Worm (Caenorhabditis elegans) whole organism, midembryonic: Measurements from ENCODE around the gene F36F12.2.
"Not testable (repeated sequence)": the region's sequence is repeated elsewhere in the genome, so short reads cannot be mapped to it uniquely, and the experiment has no call there.

ENCODE experiments used
- T22C8.4 ChIP-seq: fragments of 200-800 bp; sonication (Bioruptor generic); IDR thresholded peaks from 2 replicates; pipeline ENCODE4 v1.3.6; 2022; ENCODE audit warnings: missing genetic modification characterization, missing compliant biosample characterization
- cog-1 ChIP-seq: sonication (generic microtip); optimal IDR thresholded peaks from 2 replicates; lab custom pipeline; 2016; ENCODE audit warnings: missing genetic modification characterization, missing compliant biosample characterization
- flt-1 ChIP-seq: fragments of 200-800 bp; sonication (Bioruptor generic); IDR thresholded peaks from 2 replicates; pipeline ENCODE4 v1.3.6; 2022; ENCODE audit warnings: missing genetic modification characterization, missing compliant biosample characterization
- klf-2 ChIP-seq: fragments of 200-800 bp; sonication (Bioruptor generic); conservative IDR thresholded peaks from 2 replicates; pipeline ENCODE4 v1.3.6; 2022; ENCODE audit warnings: missing genetic modification reagents, missing genetic modification characterization, missing compliant biosample characterization
- med-1 ChIP-seq: sonication (generic microtip); optimal IDR thresholded peaks from 2 replicates; lab custom pipeline; 2017; ENCODE audit warnings: missing genetic modification characterization, mild to moderate bottlenecking, missing compliant biosample characterization, antibody characterized with exemption, missing genetic modification reagents; ENCODE audit not compliant: insufficient read depth
- ref-1 ChIP-seq: fragments of 200-800 bp; sonication (Bioruptor generic); conservative IDR thresholded peaks from 2 replicates; pipeline ENCODE4 v1.3.6; 2022; ENCODE audit warnings: missing genetic modification reagents, missing genetic modification characterization, missing compliant biosample characterization
- tab-1 ChIP-seq: fragments of 200-800 bp; sonication (Bioruptor generic); IDR thresholded peaks from 2 replicates; pipeline ENCODE4 v1.3.6; 2022; ENCODE audit warnings: missing genetic modification characterization, missing compliant biosample characterization
- ztf-23 ChIP-seq: fragments of 200-800 bp; sonication (Bioruptor generic); IDR thresholded peaks from 2 replicates; pipeline ENCODE4 v1.3.6; 2022; ENCODE audit warnings: missing genetic modification reagents, missing genetic modification characterization, missing compliant biosample characterization
- ztf-29 ChIP-seq: fragments of 200-800 bp; sonication (Bioruptor generic); IDR thresholded peaks from 2 replicates; pipeline ENCODE4 v1.3.6; 2022; ENCODE audit warnings: missing genetic modification reagents, missing genetic modification characterization, missing compliant biosample characterization

Gene F36F12.2

DNA sequence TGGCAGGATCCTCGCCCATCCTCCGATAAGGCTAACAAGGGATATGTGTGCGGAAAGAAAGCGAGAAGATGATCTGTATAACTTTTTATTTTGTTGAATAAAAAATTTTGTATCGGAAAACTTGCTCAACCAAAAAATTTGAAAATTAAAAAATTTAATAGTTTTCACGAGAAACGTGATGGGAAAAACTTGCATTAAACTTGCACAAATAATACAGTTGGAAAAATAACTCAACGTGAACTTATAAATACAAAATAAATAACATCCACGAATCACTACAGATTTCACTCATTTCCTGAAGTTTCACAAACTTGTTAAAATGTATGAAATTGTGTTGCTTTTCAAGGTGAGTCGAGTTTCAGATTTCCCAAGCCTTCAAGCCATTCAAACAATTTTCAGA is 3.9 kb upstream of the F36F12.2 start, which contains the start of gene F36F12.7:
F36F12.7 (plus strand) TSS at position 301 of the 400 bp plus-strand sequence.
- TF ChIP-seq med-1 (GFP tag; lab: Kevin White, UChicago) (no peak), T22C8.4 (GFP tag; lab: Robert Waterston, UW) (no peak), ztf-29 (GFP tag; lab: Robert Waterston, UW) (no peak), klf-2 (GFP tag; lab: Robert Waterston, UW) (no peak), ref-1 (no peak), ztf-23 (GFP tag; lab: Robert Waterston, UW) (no peak), cog-1 (tag; lab: Kevin White, UChicago) (no peak), flt-1 (GFP tag; lab: Robert Waterston, UW) (no peak), tab-1 (GFP tag; lab: Robert Waterston, UW) (no peak)

DNA sequence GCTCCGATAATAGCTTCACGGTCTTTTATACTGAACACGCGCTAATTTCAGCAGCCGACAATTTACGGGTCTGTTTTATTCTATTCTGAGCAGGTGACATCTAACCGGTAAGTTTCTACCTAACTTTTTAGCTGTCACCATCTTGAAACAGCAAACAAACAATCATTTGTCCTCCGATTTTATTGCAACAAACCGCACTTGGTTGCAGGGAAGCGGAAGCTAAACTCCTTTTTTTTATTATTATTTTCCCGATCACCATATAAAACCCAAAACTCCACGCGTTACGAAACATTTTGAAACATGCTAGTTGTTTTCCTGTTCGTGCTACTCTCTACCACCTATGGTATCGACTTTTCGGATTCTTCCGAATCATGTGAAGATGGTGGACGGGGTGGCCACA is 2.5 kb upstream of the F36F12.2 start, which contains the start of gene clec-208:
clec-208 (plus strand) TSS at position 301 of the 400 bp plus-strand sequence.
- no peak for TF ChIP-seq med-1 (GFP tag; lab: Kevin White, UChicago)

DNA sequence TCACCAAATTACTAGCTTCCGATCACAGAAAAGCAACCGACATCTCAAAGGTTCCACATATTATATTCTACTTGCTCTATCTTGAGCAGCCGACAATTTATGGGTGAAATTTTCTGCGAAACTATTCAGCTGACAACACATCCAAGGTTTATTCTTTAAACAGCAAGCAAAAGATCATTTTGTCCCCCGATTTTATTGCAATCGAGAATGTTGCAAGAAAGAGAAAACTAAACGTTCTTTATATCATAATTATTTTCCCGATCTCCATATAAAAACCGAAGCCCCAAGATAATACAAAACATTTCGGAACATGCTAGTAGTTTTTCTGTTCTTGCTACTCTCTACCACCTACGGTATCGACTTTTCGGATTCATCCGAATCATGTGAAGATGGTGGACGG is 668 bp upstream of the F36F12.2 start, which contains the start of gene clec-207:
clec-207 (plus strand) TSS at position 301 of the 400 bp plus-strand sequence.
- TF ChIP-seq cog-1 (tag; lab: Kevin White, UChicago) (no peak), flt-1 (GFP tag; lab: Robert Waterston, UW) (no peak), med-1 (GFP tag; lab: Kevin White, UChicago) (no peak), T22C8.4 (GFP tag; lab: Robert Waterston, UW) (no peak), ztf-29 (GFP tag; lab: Robert Waterston, UW) (no peak), ref-1 (no peak), klf-2 (GFP tag; lab: Robert Waterston, UW) (no peak), ztf-23 (GFP tag; lab: Robert Waterston, UW) (no peak), tab-1 (GFP tag; lab: Robert Waterston, UW) (no peak)

DNA sequence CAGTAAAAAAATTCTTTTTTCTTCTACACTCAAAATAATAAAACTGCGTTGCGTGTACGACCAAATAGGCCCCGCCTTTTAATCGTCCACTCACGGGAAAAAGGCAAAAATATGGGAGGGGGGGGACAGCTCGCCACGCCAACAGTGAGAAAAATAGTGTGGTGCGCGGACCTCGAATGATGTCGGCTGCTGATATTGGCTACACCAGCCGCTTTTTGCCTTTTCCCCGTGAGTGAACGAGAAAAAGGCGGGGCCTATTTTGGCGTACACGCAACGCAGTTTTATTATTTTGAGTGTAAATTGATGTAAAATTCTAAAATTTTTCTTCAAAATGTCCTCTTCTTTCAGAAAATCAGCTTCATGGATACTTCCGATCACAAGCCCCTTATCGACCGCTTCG is 4.8 kb downstream of the F36F12.2 start, which contains the start of gene ztf-28:
ztf-28 (plus strand) TSS at position 349 of the 400 bp plus-strand sequence.
- TF ChIP-seq med-1 (GFP tag; lab: Kevin White, UChicago); flt-1 (GFP tag; lab: Robert Waterston, UW); T22C8.4 (GFP tag; lab: Robert Waterston, UW): not testable (repeated sequence)

DNA sequence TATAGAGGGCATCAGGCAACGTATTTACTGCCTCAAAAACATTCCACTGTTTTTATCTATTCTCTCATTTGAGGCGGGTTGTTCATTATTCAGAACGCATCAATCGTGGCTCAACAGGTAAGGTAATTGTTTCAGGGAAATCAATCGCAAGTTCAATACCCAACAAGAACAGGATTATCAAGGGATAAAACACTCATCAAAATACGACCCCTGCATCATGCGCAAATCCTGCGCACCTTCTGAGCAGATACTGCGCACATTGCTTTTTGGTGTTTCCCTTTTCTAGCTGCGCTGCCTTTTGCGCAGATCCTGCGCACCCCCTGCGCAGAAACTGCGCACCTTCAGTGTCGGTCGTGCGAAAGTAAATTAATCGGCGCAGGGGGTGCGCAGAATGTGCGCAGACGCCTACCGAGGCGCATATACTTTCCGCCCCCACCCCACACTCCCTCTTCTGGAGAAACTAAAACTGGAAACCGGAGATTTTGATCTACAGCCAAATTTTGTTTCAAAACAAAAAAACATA is 9.3 kb downstream of the F36F12.2 start, which contains the start of gene F36F12.3:
F36F12.3 (plus strand) TSS at position 51 of the 523 bp plus-strand sequence.
- not testable (repeated sequence) for TF ChIP-seq flt-1, ztf-23, ztf-29 (GFP tag; lab: Robert Waterston, UW)

DNA sequence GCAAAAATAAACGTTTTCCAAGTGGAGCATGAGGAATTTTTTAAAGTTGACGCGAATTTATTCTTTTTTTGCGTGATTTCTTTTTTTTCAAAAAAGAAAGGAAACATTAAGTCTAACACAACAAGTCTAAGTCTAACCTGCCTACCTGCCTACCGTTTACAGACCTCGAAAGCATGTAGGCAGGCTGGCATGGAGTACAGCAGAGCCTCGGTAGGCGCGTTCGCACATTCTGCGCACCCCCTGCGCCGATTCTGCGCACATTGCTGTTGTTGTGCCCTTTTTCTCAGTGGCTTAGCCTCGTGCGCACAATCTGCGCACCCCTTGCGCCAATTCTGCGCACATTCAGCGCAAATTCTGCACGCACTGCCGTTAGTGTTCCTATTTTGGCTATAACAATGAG is 11.2 kb downstream of the F36F12.2 start:
- TF ChIP-seq ztf-23 (GFP tag; lab: Robert Waterston, UW) (no peak), klf-2 (GFP tag; lab: Robert Waterston, UW) (0 out of 2 replicates have a peak, but pooled peaks have one; percentile 10), flt-1 (GFP tag; lab: Robert Waterston, UW) (no peak), T22C8.4 (GFP tag; lab: Robert Waterston, UW) (no peak)

DNA sequence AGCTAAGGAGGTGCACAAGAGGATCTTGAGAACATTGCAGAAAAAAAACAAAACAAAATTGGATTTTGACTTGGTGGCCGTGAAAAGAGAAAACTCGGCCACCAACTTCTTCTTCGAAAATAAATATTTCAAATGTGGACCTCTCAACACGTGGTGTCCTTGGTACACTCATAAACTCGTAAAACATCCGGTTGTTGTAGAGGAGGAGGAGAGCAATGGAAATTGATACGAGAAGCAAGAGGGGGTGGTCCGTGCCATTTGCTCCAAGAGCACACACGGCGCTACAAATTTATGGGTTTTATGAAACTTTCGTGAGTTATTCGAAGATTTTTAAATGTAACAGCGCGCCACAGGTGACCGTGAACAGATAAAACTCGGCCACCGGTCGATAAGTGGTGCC is 13.2 kb downstream of the F36F12.2 start:
- no peak for TF ChIP-seq tab-1 (GFP tag; lab: Robert Waterston, UW)
- no peak for TF ChIP-seq flt-1 (GFP tag; lab: Robert Waterston, UW)
- TF ChIP-seq ztf-29 (GFP tag; lab: Robert Waterston, UW) = no peak
- TF ChIP-seq ref-1 = no peak
- no peak for TF ChIP-seq klf-2 (GFP tag; lab: Robert Waterston, UW)
- TF ChIP-seq T22C8.4 (GFP tag; lab: Robert Waterston, UW) = no peak
- no peak for TF ChIP-seq med-1 (GFP tag; lab: Kevin White, UChicago)
- no peak for TF ChIP-seq ztf-23 (GFP tag; lab: Robert Waterston, UW)
- no peak for TF ChIP-seq cog-1 (tag; lab: Kevin White, UChicago)

DNA sequence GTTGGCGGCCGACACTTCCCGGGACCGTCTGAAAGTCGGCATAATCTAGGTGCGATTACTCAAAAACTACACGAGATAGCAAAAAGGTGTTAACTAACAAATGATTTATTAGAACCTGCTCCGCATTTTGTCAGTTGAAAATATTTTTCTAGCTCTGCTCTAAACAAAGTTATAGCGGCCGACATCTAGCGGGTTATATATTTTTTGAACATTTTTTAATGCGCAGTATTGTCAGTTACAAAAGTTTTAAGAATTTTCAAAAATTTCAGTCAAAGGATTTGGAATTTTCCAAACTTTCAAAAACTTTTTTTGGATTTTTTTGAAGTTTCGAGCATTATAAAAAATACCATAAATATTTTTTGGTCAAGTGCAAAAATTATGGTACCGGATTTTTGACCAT is 13.8 kb downstream of the F36F12.2 start:
- TF ChIP-seq cog-1 (tag; lab: Kevin White, UChicago) (no peak), tab-1 (GFP tag; lab: Robert Waterston, UW) (no peak), ztf-23 (GFP tag; lab: Robert Waterston, UW) (no peak), ztf-29 (GFP tag; lab: Robert Waterston, UW) (no peak), ref-1 (no peak), T22C8.4 (GFP tag; lab: Robert Waterston, UW) (no peak), klf-2 (GFP tag; lab: Robert Waterston, UW) (no peak), med-1 (GFP tag; lab: Kevin White, UChicago) (no peak), flt-1 (GFP tag; lab: Robert Waterston, UW) (no peak)

DNA sequence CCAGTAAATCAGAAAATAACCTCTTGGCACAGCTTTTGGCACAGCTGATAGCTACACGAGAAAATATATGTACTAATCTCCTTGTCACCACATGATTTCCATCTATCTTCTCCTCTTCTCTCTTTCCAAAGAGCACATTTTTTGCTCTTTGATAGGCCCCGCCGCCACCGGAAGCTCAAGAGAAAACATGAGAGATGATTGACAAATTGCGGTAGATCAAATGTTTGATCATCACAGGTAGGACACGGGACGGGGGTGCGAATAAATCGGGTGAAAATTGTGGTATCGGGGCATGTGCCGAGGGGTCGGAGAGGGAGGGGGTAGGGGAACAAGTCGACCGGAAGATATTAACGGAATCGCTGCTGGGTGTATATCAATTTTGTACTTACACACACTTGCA is 19.1 kb downstream of the F36F12.2 start:
- TF ChIP-seq ztf-29 (GFP tag; lab: Robert Waterston, UW) = no peak
- peak; percentile 26; the same call in 1 of the 2 replicates for TF ChIP-seq ztf-23 (GFP tag; lab: Robert Waterston, UW)
- TF ChIP-seq cog-1 (tag; lab: Kevin White, UChicago) = no peak

DNA sequence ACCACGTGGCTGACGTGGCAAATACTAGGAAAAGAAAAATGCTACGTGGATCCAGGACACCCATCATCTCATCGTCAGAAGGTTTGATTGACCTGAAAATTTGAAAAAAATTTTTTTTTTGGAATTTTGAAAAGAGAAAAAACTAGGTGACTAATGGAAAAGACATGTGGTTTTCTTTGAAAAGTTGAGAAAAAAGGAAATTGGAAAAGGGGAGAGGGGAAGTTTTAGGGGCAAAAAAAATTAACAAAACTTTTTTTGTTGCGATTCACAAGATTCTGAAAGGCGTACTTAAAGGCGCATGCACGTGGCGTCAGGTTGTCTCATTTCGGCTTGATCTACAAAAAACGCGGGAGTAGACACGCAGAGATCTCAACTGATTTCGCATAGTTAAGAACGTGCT is 22.3 kb downstream of the F36F12.2 start, which contains the start of gene Y40B10A.9:
Y40B10A.9 (minus strand) TSS at position 101 of the 400 bp plus-strand sequence.
- TF ChIP-seq ztf-29 (GFP tag; lab: Robert Waterston, UW) = no peak
- TF ChIP-seq cog-1 (tag; lab: Kevin White, UChicago) = no peak
- no peak for TF ChIP-seq klf-2 (GFP tag; lab: Robert Waterston, UW)
- TF ChIP-seq tab-1 (GFP tag; lab: Robert Waterston, UW) = no peak
- TF ChIP-seq med-1 (GFP tag; lab: Kevin White, UChicago) = no peak
- no peak for TF ChIP-seq ref-1
- no peak for TF ChIP-seq flt-1 (GFP tag; lab: Robert Waterston, UW)
